Fruit fly (Drosophila melanogaster): ENCODE measurements around the gene Gapdh2.

The Gapdh2 gene

DNA sequence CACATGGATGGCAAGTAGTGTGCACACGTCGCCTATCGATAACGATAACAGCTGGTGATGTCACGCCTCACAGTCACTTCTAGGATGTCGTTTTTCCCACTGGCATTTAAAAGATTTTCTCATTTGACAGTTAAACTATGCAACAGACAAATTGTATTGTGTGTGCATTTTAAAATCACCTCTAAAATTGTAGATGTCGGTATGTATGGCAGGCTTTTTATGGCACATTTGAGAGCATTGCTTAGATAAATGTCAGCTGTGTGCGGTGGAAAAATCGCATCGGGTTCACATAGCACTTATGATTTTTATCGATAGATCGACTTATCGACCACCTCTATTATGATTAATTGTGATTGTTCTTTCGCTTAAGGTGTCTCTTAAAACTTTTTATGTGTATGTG, 23.8 kb upstream of the Gapdh2 start, which contains the start of the genes ArgRS and CG8578 (continued):
- TF ChIP-seq pdm3 (GFP tag; optimal IDR thresholded peaks at IDR 0.05) (no peak), CG16779 (tag; optimal IDR thresholded peaks at IDR 0.05) (no peak), CG6276 (GFP tag; optimal IDR thresholded peaks at IDR 0.05) (no peak), Gug (GFP tag; IDR thresholded peaks at IDR 0.05) (peak; percentile 78), CG6854 (GFP tag; optimal IDR thresholded peaks at IDR 0.05) (no peak), Sox15 (GFP tag; optimal IDR thresholded peaks at IDR 0.05) (peak; percentile 27), fkh (GFP tag; optimal IDR thresholded peaks at IDR 0.05) (no peak), cyc (GFP tag; optimal IDR thresholded peaks at IDR 0.05) (peak; percentile 36), CG11902 (GFP tag; optimal IDR thresholded peaks at IDR 0.05) (no peak), fd59A (GFP tag; optimal IDR thresholded peaks at IDR 0.05) (no peak), Sox102F (GFP tag; optimal IDR thresholded peaks at IDR 0.05) (no peak), CG8119 (GFP tag; IDR thresholded peaks at IDR 0.05) (no peak), CG31627 (GFP tag; optimal IDR thresholded peaks at IDR 0.05) (peak; percentile 49), CG8319 (GFP tag; optimal IDR thresholded peaks at IDR 0.05) (no peak), CG11762 (GFP tag; optimal IDR thresholded peaks at IDR 0.05; ENCODE audit: insufficient read depth) (peak; percentile 29), salr (GFP tag; optimal IDR thresholded peaks at IDR 0.05) (no peak), esn (GFP tag; optimal IDR thresholded peaks at IDR 0.05) (peak; percentile 43), CG8632 (GFP tag; optimal IDR thresholded peaks at IDR 0.05) (no peak), CG9139 (GFP tag; optimal IDR thresholded peaks at IDR 0.05) (no peak), fd85E (GFP tag; optimal IDR thresholded peaks at IDR 0.05) (no peak), CG6792 (GFP tag; optimal IDR thresholded peaks at IDR 0.05) (peak; percentile 20), lz (GFP tag; optimal IDR thresholded peaks at IDR 0.05) (peak; percentile 74), Hr39 (GFP tag; optimal IDR thresholded peaks at IDR 0.05) (peak; percentile 60), Eip78C (GFP tag) (peak; percentile 91), eg (GFP tag; IDR thresholded peaks at IDR 0.05) (no peak; the same call in 2 of the 3 replicates), spab (GFP tag; optimal IDR thresholded peaks at IDR 0.05) (no peak), CG34406 (GFP tag; optimal IDR thresholded peaks at IDR 0.05) (no peak), achi (GFP tag; optimal IDR thresholded peaks at IDR 0.05) (no peak), Ets21C (GFP tag; optimal IDR thresholded peaks at IDR 0.05) (peak; percentile 44), CG10669 (GFP tag; optimal IDR thresholded peaks at IDR 0.05) (no peak), Met (GFP tag; optimal IDR thresholded peaks at IDR 0.05) (peak; percentile 39), CG15336 (GFP tag; IDR thresholded peaks at IDR 0.05) (peak; percentile 29; the same call in 1 of the 2 replicates)

dm6 chrX:15849021-15849420, 18.9 kb upstream of the Gapdh2 start, which contains the start of gene sun:
sun (minus strand) TSS chrX:15849258.
- TF ChIP-seq CG6163 (GFP tag; IDR thresholded peaks at IDR 0.05) = no peak
- no peak for TF ChIP-seq spab (GFP tag; optimal IDR thresholded peaks at IDR 0.05)
- no peak for TF ChIP-seq esn (GFP tag; optimal IDR thresholded peaks at IDR 0.05)
- TF ChIP-seq svp (GFP tag) = peak; percentile 6
- TF ChIP-seq vri (GFP tag; optimal IDR thresholded peaks at IDR 0.05) = peak; percentile 77
- TF ChIP-seq Eip78C (GFP tag) = peak; percentile 31
- TF ChIP-seq fd59A (GFP tag; optimal IDR thresholded peaks at IDR 0.05) = no peak

DNA sequence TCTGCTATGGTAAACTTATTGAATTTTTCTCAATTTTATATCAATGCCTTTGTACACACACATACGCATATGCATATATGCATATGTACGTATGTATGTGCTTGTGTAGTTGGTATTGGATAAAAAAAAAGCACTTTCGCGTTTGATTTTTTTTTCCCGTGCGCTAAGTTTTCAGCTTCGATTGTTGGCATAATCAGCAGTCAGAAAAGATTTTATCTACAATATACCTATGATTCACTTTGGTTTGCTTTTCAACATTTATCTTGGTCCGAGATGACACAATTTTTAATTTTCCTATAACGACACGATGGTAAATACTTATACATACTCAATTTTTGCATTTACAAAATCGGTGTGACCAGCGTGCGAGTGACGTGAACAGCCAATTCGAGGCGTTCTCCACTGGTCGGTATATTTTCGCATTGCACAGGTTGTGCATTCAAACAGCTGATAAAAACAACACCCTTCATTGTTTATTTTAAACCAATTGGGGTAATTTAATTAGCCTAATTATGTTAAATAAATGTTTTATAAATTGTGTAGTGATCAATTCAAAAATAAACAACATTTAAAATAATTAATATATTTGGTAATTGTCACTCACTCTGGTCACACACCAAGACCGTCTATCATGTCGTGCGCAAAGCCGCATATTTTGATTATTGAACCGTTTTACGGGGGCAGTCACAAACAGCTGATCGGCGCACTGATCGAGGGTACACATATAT, 15.0 kb upstream of the Gapdh2 start, which contains the start of the genes UBL3 and CG15914:
TSS of gene UBL3 (minus strand) at position 361 of the 728 bp plus-strand sequence.
TSS of gene CG15914 (plus strand) at position 607 of the 728 bp plus-strand sequence.
- peak; percentile 59 for TF ChIP-seq fkh (GFP tag; optimal IDR thresholded peaks at IDR 0.05)
- peak; percentile 16 for TF ChIP-seq Eip75B (GFP tag; optimal IDR thresholded peaks at IDR 0.05)
- no peak for TF ChIP-seq CG11762 (GFP tag; optimal IDR thresholded peaks at IDR 0.05; ENCODE audit: insufficient read depth)
- TF ChIP-seq OdsH (GFP tag; optimal IDR thresholded peaks at IDR 0.05) = no peak
- no peak for TF ChIP-seq Lpt (GFP tag; optimal IDR thresholded peaks at IDR 0.05)
- TF ChIP-seq CG9139 (GFP tag; optimal IDR thresholded peaks at IDR 0.05) = no peak
- TF ChIP-seq fd85E (GFP tag; optimal IDR thresholded peaks at IDR 0.05) = peak; percentile 19
- TF ChIP-seq Gug (GFP tag; IDR thresholded peaks at IDR 0.05) = no peak
- peak; percentile 11; the same call in 1 of the 2 replicates for TF ChIP-seq CG15336 (GFP tag; IDR thresholded peaks at IDR 0.05)
- peak; percentile 34 for TF ChIP-seq esn (GFP tag; optimal IDR thresholded peaks at IDR 0.05)
- no peak for TF ChIP-seq achi (GFP tag; optimal IDR thresholded peaks at IDR 0.05)
- TF ChIP-seq salr (GFP tag; optimal IDR thresholded peaks at IDR 0.05) = no peak
- TF ChIP-seq vri (GFP tag; optimal IDR thresholded peaks at IDR 0.05) = peak; percentile 59
- TF ChIP-seq CG6276 (GFP tag; optimal IDR thresholded peaks at IDR 0.05) = no peak
- TF ChIP-seq Eip93F (GFP tag; optimal IDR thresholded peaks at IDR 0.05) = peak; percentile 66
- TF ChIP-seq topi (GFP tag; optimal IDR thresholded peaks at IDR 0.05) = peak; percentile 1
- no peak for TF ChIP-seq pdm3 (GFP tag; optimal IDR thresholded peaks at IDR 0.05)
- TF ChIP-seq CG8632 (GFP tag; optimal IDR thresholded peaks at IDR 0.05) = no peak
- TF ChIP-seq CG3032 (tag; optimal IDR thresholded peaks at IDR 0.05) = no peak
- TF ChIP-seq svp (GFP tag) = peak; percentile 89
- no peak for TF ChIP-seq CG3919 (GFP tag; optimal IDR thresholded peaks at IDR 0.05)
- peak in 1 of 2 experiments; percentile 48 for TF ChIP-seq ss (GFP tag; optimal IDR thresholded peaks at IDR 0.05)
- TF ChIP-seq CG34406 (GFP tag; optimal IDR thresholded peaks at IDR 0.05) = no peak
- TF ChIP-seq Ets96B (tag; optimal IDR thresholded peaks at IDR 0.05) = no peak
- no peak for TF ChIP-seq CG11902 (GFP tag; optimal IDR thresholded peaks at IDR 0.05)
- no peak for TF ChIP-seq Hr39 (GFP tag; optimal IDR thresholded peaks at IDR 0.05)
- TF ChIP-seq Ets21C (GFP tag; optimal IDR thresholded peaks at IDR 0.05) = no peak
- TF ChIP-seq Smox (GFP tag; optimal IDR thresholded peaks at IDR 0.05) = no peak

Data from whole organism, prepupa.